Worm (Caenorhabditis elegans): ENCODE measurements around the gene C34C12.2.

Gene C34C12.2

ce11 chrIII:3460061-3460460, 6.5 kb downstream of the C34C12.2 start, which contains the start of gene C34C12.8:
Gene C34C12.8, plus strand, starts transcription at chrIII:3460406.
- TF ChIP-seq egrh-3 (GFP tag; IDR thresholded peaks at IDR 0.05) (no peak), dpl-1 (GFP tag; optimal IDR thresholded peaks at IDR 0.05) (peak; percentile 89), Y53G8AR.9 (GFP tag; conservative IDR thresholded peaks at IDR 0.05) (peak; percentile 99), F37B4.10 (GFP tag; IDR thresholded peaks at IDR 0.05) (0 out of 2 replicates have a peak, but pooled peaks have one; percentile 86), cebp-2 (GFP tag; IDR thresholded peaks at IDR 0.05) (peak; percentile 76; the same call in 1 of the 2 replicates), Y79H2A.3 (GFP tag; conservative IDR thresholded peaks at IDR 0.05) (no peak), snpc-1.1 (tag; optimal IDR thresholded peaks at IDR 0.05; ENCODE audit: insufficient read depth) (peak; percentile 76), lin-54 (GFP tag; optimal IDR thresholded peaks at IDR 0.05) (peak; percentile 99), rcor-1 (GFP tag; IDR thresholded peaks at IDR 0.05) (peak; percentile 96), nfyb-1 (GFP tag; IDR thresholded peaks at IDR 0.05) (peak; percentile 96), madf-10 (tag; optimal IDR thresholded peaks at IDR 0.05) (peak; percentile 70), snpc-1.3 (tag; optimal IDR thresholded peaks at IDR 0.05; ENCODE audit: insufficient read depth) (peak; percentile 94), rec-8 (tag; optimal IDR thresholded peaks at IDR 0.05) (peak in 1 of 2 experiments; percentile 50), lin-40 (tag; optimal IDR thresholded peaks at IDR 0.05) (peak; percentile 96), mcd-1 (GFP tag; IDR thresholded peaks at IDR 0.05) (peak; percentile 99), nhr-179 (tag; optimal IDR thresholded peaks at IDR 0.05) (no peak), T26A5.8 (tag; optimal IDR thresholded peaks at IDR 0.05) (no peak), ccch-3 (GFP tag; optimal IDR thresholded peaks at IDR 0.05) (no peak), lir-1 (GFP tag; conservative IDR thresholded peaks at IDR 0.05) (peak; percentile 91), attf-6 (GFP tag; IDR thresholded peaks at IDR 0.05) (peak; percentile 72), C17E4.6 (GFP tag; IDR thresholded peaks at IDR 0.05) (peak; percentile 89), ztf-22 (GFP tag; optimal IDR thresholded peaks at IDR 0.05) (peak; percentile 11), D2030.7 (GFP tag; IDR thresholded peaks at IDR 0.05) (peak; percentile 93), aptf-2 (GFP tag; conservative IDR thresholded peaks at IDR 0.05) (no peak), C06A6.2 (GFP tag; conservative IDR thresholded peaks at IDR 0.05) (peak; percentile 84), gei-17 (GFP tag; optimal IDR thresholded peaks at IDR 0.05) (peak; percentile 78), repo-1 (tag; optimal IDR thresholded peaks at IDR 0.05) (peak; percentile 94), bed-2 (GFP tag; IDR thresholded peaks at IDR 0.05) (no peak), madf-6 (GFP tag; IDR thresholded peaks at IDR 0.05) (peak; percentile 96), cebp-1 (GFP tag; IDR thresholded peaks at IDR 0.05) (peak; percentile 33; the same call in 1 of the 2 replicates), cebp-1 (tag; optimal IDR thresholded peaks at IDR 0.05) (peak; percentile 94), ceh-27 (GFP tag; optimal IDR thresholded peaks at IDR 0.05) (peak; percentile 75), F10E7.11 (tag; optimal IDR thresholded peaks at IDR 0.05) (peak; percentile 12), K11D2.4 (GFP tag; IDR thresholded peaks at IDR 0.05) (peak; percentile 96), F57C9.4 (tag; optimal IDR thresholded peaks at IDR 0.05) (peak; percentile 5), nhr-90 (tag; optimal IDR thresholded peaks at IDR 0.05) (no peak), lag-1 (GFP tag; IDR thresholded peaks at IDR 0.05) (no peak), F52B5.7 (tag; optimal IDR thresholded peaks at IDR 0.05) (peak; percentile 23), ceh-40 (GFP tag; IDR thresholded peaks at IDR 0.05) (no peak), tbp1 (GFP tag; optimal IDR thresholded peaks at IDR 0.05) (peak; percentile 74), dpff-1 (tag; optimal IDR thresholded peaks at IDR 0.05) (no peak), atf-7 (tag; optimal IDR thresholded peaks at IDR 0.05) (peak; percentile 84), K12H6.12 (tag; optimal IDR thresholded peaks at IDR 0.05) (peak; percentile 63), ztf-26 (tag; optimal IDR thresholded peaks at IDR 0.05) (peak; percentile 90), Y95B8A.8 (GFP tag; IDR thresholded peaks at IDR 0.05) (peak; percentile 67; the same call in 1 of the 2 replicates), rpc-1 (optimal IDR thresholded peaks at IDR 0.05) (no peak), rpc-1 (tag; optimal IDR thresholded peaks at IDR 0.05) (no peak), ets-4 (GFP tag; optimal IDR thresholded peaks at IDR 0.05) (peak; percentile 3), let-607 (tag; optimal IDR thresholded peaks at IDR 0.05) (peak; percentile 36 to 77)

All from whole organism, young adult.